Fruit fly (Drosophila melanogaster): Measurements from ENCODE around the gene CG5953.

DNA sequence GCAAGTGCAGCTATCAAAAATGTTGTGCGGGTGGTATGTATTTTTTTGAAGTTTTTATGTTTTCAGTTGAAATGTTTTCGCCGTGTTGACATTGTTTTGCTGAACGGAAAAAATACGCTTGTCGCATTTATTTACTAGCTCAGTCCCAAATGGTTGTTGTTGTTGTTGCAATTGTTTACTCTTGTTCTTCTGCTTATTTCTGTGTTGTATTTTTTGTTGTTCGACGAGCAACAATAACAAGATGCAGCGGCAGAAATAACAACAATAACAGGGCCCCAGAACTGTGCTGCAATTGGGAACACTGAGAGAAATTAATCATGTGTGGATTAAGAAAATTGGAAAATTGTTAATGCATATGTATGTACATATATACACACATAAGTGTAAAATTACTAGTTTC lies 5.5 kb upstream of the CG5953 start:
- TF ChIP-seq usp (GFP tag; optimal IDR thresholded peaks at IDR 0.05) (no peak), EcR (GFP tag; optimal IDR thresholded peaks at IDR 0.05) (no peak), CG8478 (optimal IDR thresholded peaks at IDR 0.05) (no peak), psq (optimal IDR thresholded peaks at IDR 0.05) (no peak)
